Worm (Caenorhabditis elegans) whole organism, young adult: ENCODE results near the gene B0513.4.
A peak's percentile ranks its signal among the peaks of the same experiment; 100 is the strongest.

Source experiments
- attf-6 ChIP-seq: fragments of 200-800 bp; sonication (Bioruptor generic); IDR thresholded peaks from 2 replicates; pipeline ENCODE4 v1.3.6; 2022; ENCODE audit warnings: missing genetic modification reagents, missing genetic modification characterization, missing compliant biosample characterization
- cebp-2 ChIP-seq: fragments of 200-800 bp; sonication (Bioruptor generic); IDR thresholded peaks from 2 replicates; pipeline ENCODE4 v1.3.6; 2022; ENCODE audit warnings: missing genetic modification characterization, missing compliant biosample characterization
- ekl-4 ChIP-seq: fragments of 200-800 bp; sonication (Bioruptor generic); IDR thresholded peaks from 2 replicates; pipeline ENCODE4 v1.3.6; 2022; ENCODE audit warnings: missing genetic modification reagents, missing genetic modification characterization, missing compliant biosample characterization
- hsf-1 ChIP-seq: fragments of 200-800 bp; sonication (Bioruptor generic); IDR thresholded peaks from 2 replicates; pipeline ENCODE4 v1.3.6; 2022; ENCODE audit warnings: missing genetic modification reagents, missing genetic modification characterization, missing compliant biosample characterization
- tbp1 ChIP-seq: fragments of 200-800 bp; sonication (Bioruptor generic); optimal IDR thresholded peaks from 2 replicates; lab custom pipeline; 2018; ENCODE audit warnings: mild to moderate bottlenecking, missing genetic modification characterization, missing compliant biosample characterization

B0513.4 gene

ce11 chrIV:13927641-13928040 is 47.7 kb downstream of the B0513.4 start:
- TF ChIP-seq tbp1 (GFP tag; lab: Kevin White, UChicago): no peak
- TF ChIP-seq attf-6 (GFP tag; lab: Robert Waterston, UW): 0 out of 2 replicates have a peak, but pooled peaks have one; percentile 36
- no peak for TF ChIP-seq ekl-4 (GFP tag; lab: Robert Waterston, UW)
- no peak for TF ChIP-seq cebp-2 (GFP tag; lab: Robert Waterston, UW)

ce11 chrIV:13929558-13929957 is 49.6 kb downstream of the B0513.4 start:
- peak; percentile 90 for TF ChIP-seq hsf-1 (GFP tag; lab: Robert Waterston, UW)
